Fruit fly (Drosophila melanogaster): ENCODE results near the gene Gasp.

The Gasp gene

DNA sequence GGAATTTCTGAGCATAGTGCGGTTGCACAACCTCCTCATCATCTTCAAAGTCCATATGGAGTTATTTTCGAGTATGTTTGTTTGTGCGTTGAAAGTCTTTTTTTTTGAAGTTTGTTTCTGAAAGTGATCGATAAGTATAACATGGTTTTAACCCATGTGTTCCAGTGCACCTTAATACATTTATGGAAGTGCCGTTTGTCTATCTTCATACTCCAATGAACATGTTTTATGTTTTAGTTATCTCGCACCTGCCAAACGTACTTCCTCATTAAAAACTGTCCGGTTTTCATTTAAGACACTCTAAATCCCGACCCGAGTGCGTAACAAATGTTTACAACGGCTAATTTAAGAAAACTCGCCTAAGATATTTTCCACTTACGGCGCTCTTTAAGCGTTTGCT lies 43.3 kb downstream of the Gasp start, which contains the start of gene CG15580 (continued):
- TF ChIP-seq CG14441 (GFP tag; IDR thresholded peaks at IDR 0.05): no peak
- TF ChIP-seq ara (GFP tag; IDR thresholded peaks at IDR 0.05): no peak
- TF ChIP-seq maf-S (GFP tag; optimal IDR thresholded peaks at IDR 0.05): no peak
- no peak for TF ChIP-seq CG10543 (GFP tag; optimal IDR thresholded peaks at IDR 0.05)
- no peak for TF ChIP-seq Lpt (GFP tag; optimal IDR thresholded peaks at IDR 0.05)
